Fruit fly (Drosophila melanogaster): ENCODE measurements around the gene Rel.

The Rel gene

DNA sequence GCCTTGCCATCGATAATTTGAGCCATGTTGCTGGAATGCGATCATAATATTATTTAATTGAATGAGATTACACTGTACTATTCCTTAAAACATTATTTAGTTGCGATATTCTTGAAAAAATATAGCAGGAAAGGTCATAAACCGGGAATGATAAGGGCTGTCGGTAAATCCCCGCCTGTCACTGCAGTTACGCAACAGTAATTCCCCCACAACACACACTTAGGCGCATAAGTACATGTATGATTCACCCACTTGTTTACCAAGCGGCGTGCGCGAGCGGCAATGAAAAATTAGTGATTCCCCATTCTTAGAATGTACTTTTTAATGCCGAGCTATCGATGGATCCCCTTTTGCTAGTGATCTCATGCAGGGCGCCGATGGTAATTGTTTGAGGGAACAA lies 4.2 kb downstream of the Rel start (continued):
- TF ChIP-seq zfh1 (GFP tag; IDR thresholded peaks at IDR 0.05) = no peak
- TF ChIP-seq NK7.1 (GFP tag; optimal IDR thresholded peaks at IDR 0.05) = no peak
- no peak for TF ChIP-seq CG2129 (GFP tag; IDR thresholded peaks at IDR 0.05; ENCODE audit: partially characterized antibody)
- no peak for TF ChIP-seq amos (GFP tag; IDR thresholded peaks at IDR 0.05; ENCODE audit: partially characterized antibody)
- no peak for TF ChIP-seq bab2 (GFP tag; optimal IDR thresholded peaks at IDR 0.05)
- TF ChIP-seq Xrp1 (GFP tag; IDR thresholded peaks at IDR 0.05) = no peak
- no peak for TF ChIP-seq kni (GFP tag; optimal IDR thresholded peaks at IDR 0.05)
- no peak for TF ChIP-seq CG6854 (GFP tag; optimal IDR thresholded peaks at IDR 0.05)
- no peak for TF ChIP-seq CG1529 (GFP tag; optimal IDR thresholded peaks at IDR 0.05)
- TF ChIP-seq sug (tag; optimal IDR thresholded peaks at IDR 0.05) = peak; percentile 25
- TF ChIP-seq CG7556 (GFP tag; optimal IDR thresholded peaks at IDR 0.05) = no peak
- no peak for TF ChIP-seq CG10543 (GFP tag; optimal IDR thresholded peaks at IDR 0.05)
- no peak for TF ChIP-seq ATbp (GFP tag; optimal IDR thresholded peaks at IDR 0.05)
- peak; percentile 36 for TF ChIP-seq CG12769 (tag; optimal IDR thresholded peaks at IDR 0.05)
- no peak for TF ChIP-seq jing (GFP tag; optimal IDR thresholded peaks at IDR 0.05)
- no peak for TF ChIP-seq dpn (GFP tag; optimal IDR thresholded peaks at IDR 0.05)
- TF ChIP-seq kah (GFP tag; optimal IDR thresholded peaks at IDR 0.05) = peak; percentile 50
- TF ChIP-seq sd (tag; optimal IDR thresholded peaks at IDR 0.05) = peak; percentile 46
- TF ChIP-seq ro (GFP tag; IDR thresholded peaks at IDR 0.05) = no peak
- no peak for TF ChIP-seq CG16779 (GFP tag; IDR thresholded peaks at IDR 0.05)
- no peak for TF ChIP-seq stwl (tag; optimal IDR thresholded peaks at IDR 0.05)
- TF ChIP-seq CG1024 (GFP tag; IDR thresholded peaks at IDR 0.05) = no peak
- TF ChIP-seq CG31388 (GFP tag; optimal IDR thresholded peaks at IDR 0.05) = no peak
- TF ChIP-seq CG33213 (GFP tag; optimal IDR thresholded peaks at IDR 0.05) = no peak

- TF ChIP-seq CG31365 (tag; optimal IDR thresholded peaks at IDR 0.05) = no peak
- TF ChIP-seq pita (GFP tag; optimal IDR thresholded peaks at IDR 0.05) = no peak
- no peak for TF ChIP-seq z (GFP tag; IDR thresholded peaks at IDR 0.05)
- TF ChIP-seq org-1 (GFP tag; optimal IDR thresholded peaks at IDR 0.05) = no peak
- peak; percentile 13 for TF ChIP-seq PHDP (tag; optimal IDR thresholded peaks at IDR 0.05)
- peak; percentile 60; the same call in 1 of the 3 replicates for TF ChIP-seq hb (GFP tag; IDR thresholded peaks at IDR 0.05; ENCODE audit: partially characterized antibody)
- peak; percentile 33 for TF ChIP-seq grn (GFP tag; optimal IDR thresholded peaks at IDR 0.05)
- TF ChIP-seq CG30020 (tag; optimal IDR thresholded peaks at IDR 0.05) = peak; percentile 38
- peak; percentile 38 for TF ChIP-seq CG17186 (GFP tag; optimal IDR thresholded peaks at IDR 0.05)
- no peak for TF ChIP-seq CG9609 (GFP tag; optimal IDR thresholded peaks at IDR 0.05)
- TF ChIP-seq CG17361 (GFP tag; IDR thresholded peaks at IDR 0.05) = peak; percentile 60; the same call in 2 of the 3 replicates
- TF ChIP-seq dmrt11E (tag; optimal IDR thresholded peaks at IDR 0.05) = peak; percentile 22
- TF ChIP-seq CG4282 (GFP tag; optimal IDR thresholded peaks at IDR 0.05) = no peak
- TF ChIP-seq disco-r (GFP tag; optimal IDR thresholded peaks at IDR 0.05) = no peak
- no peak for TF ChIP-seq CG18764 (GFP tag; optimal IDR thresholded peaks at IDR 0.05)
- TF ChIP-seq CG15073 (GFP tag; optimal IDR thresholded peaks at IDR 0.05) = no peak
- TF ChIP-seq CG4328 (GFP tag; optimal IDR thresholded peaks at IDR 0.05) = peak; percentile 15
- TF ChIP-seq CG2202 (tag; optimal IDR thresholded peaks at IDR 0.05) = no peak
- TF ChIP-seq CG3281 (GFP tag; optimal IDR thresholded peaks at IDR 0.05) = peak; percentile 39
- TF ChIP-seq Ptx1 (GFP tag; IDR thresholded peaks at IDR 0.05) = no peak
- TF ChIP-seq mirr (GFP tag; optimal IDR thresholded peaks at IDR 0.05) = no peak
- TF ChIP-seq CG7556 (GFP tag; optimal IDR thresholded peaks at IDR 0.05) = no peak
- TF ChIP-seq CG15479 (GFP tag; optimal IDR thresholded peaks at IDR 0.05) = no peak
- no peak for TF ChIP-seq vfl (GFP tag; optimal IDR thresholded peaks at IDR 0.05)
- peak; percentile 17 for TF ChIP-seq CG4820 (GFP tag; optimal IDR thresholded peaks at IDR 0.05)
- TF ChIP-seq ab (GFP tag; optimal IDR thresholded peaks at IDR 0.05) = no peak
- TF ChIP-seq HLH3B (GFP tag; IDR thresholded peaks at IDR 0.05) = no peak
- TF ChIP-seq CG2889 (GFP tag; IDR thresholded peaks at IDR 0.05) = no peak
- TF ChIP-seq seq (GFP tag; IDR thresholded peaks at IDR 0.05) = no peak
Measured at dm6 chr3R:9039448-9039847, 8.3 kb downstream of the Rel start, which contains the start of gene neur. Gene neur, minus strand, starts transcription at chr3R:9039471.
